Worm (Caenorhabditis elegans): Measurements from ENCODE around the gene ZK180.6.

The ZK180.6 gene

ce11 chrIV:4472418-4473173, 52.2 kb downstream of the ZK180.6 start (continued):
- TF ChIP-seq lsy-27 (tag; optimal IDR thresholded peaks at IDR 0.05; ENCODE audit: borderline replicate concordance, insufficient read depth) (no peak), efl-1 (GFP tag; optimal IDR thresholded peaks at IDR 0.05) (no peak), D2030.7 (GFP tag; IDR thresholded peaks at IDR 0.05) (no peak), mxl-1 (tag; optimal IDR thresholded peaks at IDR 0.05) (no peak), dpl-1 (GFP tag; optimal IDR thresholded peaks at IDR 0.05) (no peak), snpc-3.4 (tag; optimal IDR thresholded peaks at IDR 0.05) (no peak), tbp1 (GFP tag; optimal IDR thresholded peaks at IDR 0.05) (peak; percentile 11), F52B5.7 (tag; optimal IDR thresholded peaks at IDR 0.05) (no peak), nhr-27 (tag; optimal IDR thresholded peaks at IDR 0.05) (no peak), F49E8.2 (tag; optimal IDR thresholded peaks at IDR 0.05; ENCODE audit: insufficient read depth) (no peak), zfh-2 (GFP tag; conservative IDR thresholded peaks at IDR 0.05) (no peak), hsf-1 (GFP tag; IDR thresholded peaks at IDR 0.05) (no peak), bed-1 (GFP tag; IDR thresholded peaks at IDR 0.05) (no peak), Y56A3A.18 (GFP tag; IDR thresholded peaks at IDR 0.05) (0 out of 2 replicates have a peak, but pooled peaks have one; percentile 6), lin-35 (GFP tag; optimal IDR thresholded peaks at IDR 0.05) (peak in 1 of 3 experiments; percentile 14), madf-8 (GFP tag; conservative IDR thresholded peaks at IDR 0.05) (no peak), let-607 (tag; optimal IDR thresholded peaks at IDR 0.05) (no peak), nhr-120 (GFP tag; IDR thresholded peaks at IDR 0.05) (no peak), lir-1 (GFP tag; conservative IDR thresholded peaks at IDR 0.05) (0 out of 2 replicates have a peak, but pooled peaks have one; percentile 19), attf-6 (GFP tag; IDR thresholded peaks at IDR 0.05) (0 out of 2 replicates have a peak, but pooled peaks have one; percentile 23), C06A6.2 (GFP tag; conservative IDR thresholded peaks at IDR 0.05) (no peak), ztf-28 (GFP tag; IDR thresholded peaks at IDR 0.05) (no peak), zim-3 (tag; optimal IDR thresholded peaks at IDR 0.05) (no peak), B0035.1 (tag; optimal IDR thresholded peaks at IDR 0.05) (no peak)

- TF ChIP-seq F55B11.4 (tag; optimal IDR thresholded peaks at IDR 0.05; ENCODE audit: borderline replicate concordance, insufficient read depth) (no peak), sptf-2 (GFP tag; optimal IDR thresholded peaks at IDR 0.05) (no peak), nhr-179 (tag; optimal IDR thresholded peaks at IDR 0.05) (no peak), lir-1 (GFP tag; conservative IDR thresholded peaks at IDR 0.05) (peak; percentile 38; the same call in 1 of the 2 replicates), egl-44 (GFP tag; IDR thresholded peaks at IDR 0.05) (peak; percentile 65; the same call in 1 of the 2 replicates), ztf-18 (tag; optimal IDR thresholded peaks at IDR 0.05) (no peak), snpc-3.4 (tag; optimal IDR thresholded peaks at IDR 0.05) (peak; percentile 23), hmg-20 (GFP tag; IDR thresholded peaks at IDR 0.05) (no peak), mes-4 (tag; optimal IDR thresholded peaks at IDR 0.05) (no peak), ceh-58 (GFP tag; IDR thresholded peaks at IDR 0.05) (0 out of 2 replicates have a peak, but pooled peaks have one; percentile 5), lin-35 (GFP tag; optimal IDR thresholded peaks at IDR 0.05) (no peak), sdz-38 (tag; optimal IDR thresholded peaks at IDR 0.05) (no peak), ceh-40 (GFP tag; IDR thresholded peaks at IDR 0.05) (no peak), ets-4 (GFP tag; optimal IDR thresholded peaks at IDR 0.05) (no peak), nfya-2 (GFP tag; IDR thresholded peaks at IDR 0.05) (no peak), nhr-90 (tag; optimal IDR thresholded peaks at IDR 0.05) (no peak), C06A6.2 (GFP tag; conservative IDR thresholded peaks at IDR 0.05) (no peak), Y79H2A.3 (GFP tag; conservative IDR thresholded peaks at IDR 0.05) (no peak), bed-1 (GFP tag; IDR thresholded peaks at IDR 0.05) (no peak), cebp-1 (GFP tag; IDR thresholded peaks at IDR 0.05) (no peak), cebp-1 (tag; optimal IDR thresholded peaks at IDR 0.05) (peak; percentile 38), sea-2 (GFP tag; IDR thresholded peaks at IDR 0.05) (no peak), nfyb-1 (GFP tag; IDR thresholded peaks at IDR 0.05) (peak; percentile 63), tbx-9 (tag; optimal IDR thresholded peaks at IDR 0.05; ENCODE audit: borderline replicate concordance) (no peak), Y95B8A.8 (GFP tag; IDR thresholded peaks at IDR 0.05) (no peak; the same call in 1 of the 2 replicates)
Observed at ce11 chrIV:4470885-4471772, 53.7 kb downstream of the ZK180.6 start.

Data from whole organism, young adult.